Fruit fly (Drosophila melanogaster): ENCODE results near the gene CG42673.
A peak's percentile ranks its signal among the peaks of the same experiment; 100 is the strongest.

Gene CG42673

dm6 chr3L:9508653-9509036 lies 38.4 kb upstream of the CG42673 start:
- TF ChIP-seq CG17806 (tag; optimal IDR thresholded peaks at IDR 0.05) (peak; percentile 23), rn (GFP tag; IDR thresholded peaks at IDR 0.05) (no peak), CG8159 (tag; optimal IDR thresholded peaks at IDR 0.05) (peak; percentile 45)

- TF ChIP-seq Ets98B (GFP tag; IDR thresholded peaks at IDR 0.05) (0 out of 2 replicates have a peak, but pooled peaks have one; percentile 35), CG4496 (GFP tag; IDR thresholded peaks at IDR 0.05) (peak; percentile 65; the same call in 2 of the 3 replicates), CG9948 (tag; optimal IDR thresholded peaks at IDR 0.05) (no peak), CG13204 (GFP tag; optimal IDR thresholded peaks at IDR 0.05) (peak; percentile 77), D1 (tag; optimal IDR thresholded peaks at IDR 0.05) (no peak), CG12605 (GFP tag; IDR thresholded peaks at IDR 0.05) (no peak; the same call in 1 of the 2 replicates), CG8301 (tag; optimal IDR thresholded peaks at IDR 0.05) (no peak), Pif1A (GFP tag; optimal IDR thresholded peaks at IDR 0.05) (peak; percentile 37), gl (tag; optimal IDR thresholded peaks at IDR 0.05) (peak; percentile 23), Snoo (tag; optimal IDR thresholded peaks at IDR 0.05) (peak; percentile 99), EcR (GFP tag; optimal IDR thresholded peaks at IDR 0.05) (peak; percentile 57)
These were observed 37.8 kb upstream of the CG42673 start, which contains the start of gene CG3408 for dm6 chr3L:9509037-9509830. Gene CG3408, minus strand, starts transcription at chr3L:9509583.

dm6 chr3L:9511287-9512256 lies 35.4 kb upstream of the CG42673 start, which contains the start of gene RpS9:
Gene RpS9, minus strand, starts transcription at chr3L:9511531.
- TF ChIP-seq CG15710 (tag; optimal IDR thresholded peaks at IDR 0.05) (peak; percentile 28), CG8301 (tag; optimal IDR thresholded peaks at IDR 0.05) (no peak), Pif1B (GFP tag; optimal IDR thresholded peaks at IDR 0.05) (no peak), CG32121 (GFP tag; IDR thresholded peaks at IDR 0.05) (no peak), CG10348 (GFP tag; IDR thresholded peaks at IDR 0.05) (no peak), gl (tag; optimal IDR thresholded peaks at IDR 0.05) (peak; percentile 21), CG17806 (tag; optimal IDR thresholded peaks at IDR 0.05) (peak; percentile 10), EcR (GFP tag; optimal IDR thresholded peaks at IDR 0.05) (no peak), Snoo (tag; optimal IDR thresholded peaks at IDR 0.05) (no peak), CG12605 (GFP tag; IDR thresholded peaks at IDR 0.05) (no peak), fd96Ca (GFP tag; IDR thresholded peaks at IDR 0.05) (no peak), CG13204 (GFP tag; optimal IDR thresholded peaks at IDR 0.05) (no peak), CG4496 (GFP tag; IDR thresholded peaks at IDR 0.05) (no peak; the same call in 2 of the 3 replicates), CG14655 (GFP tag; optimal IDR thresholded peaks at IDR 0.05) (no peak), CG9948 (tag; optimal IDR thresholded peaks at IDR 0.05) (no peak), CG34367 (tag; optimal IDR thresholded peaks at IDR 0.05) (no peak), Ets98B (GFP tag; IDR thresholded peaks at IDR 0.05) (peak; percentile 50), CG8159 (tag; optimal IDR thresholded peaks at IDR 0.05) (peak; percentile 28), D1 (tag; optimal IDR thresholded peaks at IDR 0.05) (no peak), rn (GFP tag; IDR thresholded peaks at IDR 0.05) (no peak), Pif1A (GFP tag; optimal IDR thresholded peaks at IDR 0.05) (peak; percentile 18)

dm6 chr3L:9512560-9512959 lies 34.5 kb upstream of the CG42673 start, which contains the start of gene CG33703:
Gene CG33703, minus strand, starts transcription at chr3L:9512660.
- TF ChIP-seq CG15710 (tag; optimal IDR thresholded peaks at IDR 0.05) (no peak), CG4496 (GFP tag; IDR thresholded peaks at IDR 0.05) (no peak), CG10348 (GFP tag; IDR thresholded peaks at IDR 0.05) (no peak)

dm6 chr3L:9513309-9513708 lies 33.7 kb upstream of the CG42673 start, which contains the start of gene CG33702:
Gene CG33702, minus strand, starts transcription at chr3L:9513409.
- TF ChIP-seq Pif1B (GFP tag; optimal IDR thresholded peaks at IDR 0.05) (no peak), CG9948 (tag; optimal IDR thresholded peaks at IDR 0.05) (no peak), CG17806 (tag; optimal IDR thresholded peaks at IDR 0.05) (no peak), CG12605 (GFP tag; IDR thresholded peaks at IDR 0.05) (no peak), gl (tag; optimal IDR thresholded peaks at IDR 0.05) (no peak), CG4496 (GFP tag; IDR thresholded peaks at IDR 0.05) (no peak), Pif1A (GFP tag; optimal IDR thresholded peaks at IDR 0.05) (no peak), rn (GFP tag; IDR thresholded peaks at IDR 0.05) (no peak), CG8301 (tag; optimal IDR thresholded peaks at IDR 0.05) (no peak), EcR (GFP tag; optimal IDR thresholded peaks at IDR 0.05) (no peak), CG13204 (GFP tag; optimal IDR thresholded peaks at IDR 0.05) (no peak), Ets98B (GFP tag; IDR thresholded peaks at IDR 0.05) (no peak)

- TF ChIP-seq CG34367 (tag; optimal IDR thresholded peaks at IDR 0.05) (no peak), Snoo (tag; optimal IDR thresholded peaks at IDR 0.05) (no peak), CG4496 (GFP tag; IDR thresholded peaks at IDR 0.05) (0 out of 3 replicates have a peak, but pooled peaks have one; percentile 28)
These were observed 21.6 kb upstream of the CG42673 start, which contains the start of gene CG33700 for dm6 chr3L:9525444-9525843. Gene CG33700, minus strand, starts transcription at chr3L:9525544.
